Worm (Caenorhabditis elegans): ENCODE data around the gene srg-29.

Gene srg-29

ce11 chrV:5303389-5303788 is 33.6 kb upstream of the srg-29 start, which contains the start of gene ncx-2:
Gene ncx-2 (plus strand): TSS chrV:5303689.
- TF ChIP-seq npax-4 (tag; optimal IDR thresholded peaks at IDR 0.05) (no peak), sox-2 (GFP tag; IDR thresholded peaks at IDR 0.05) (no peak), hlh-6 (tag; optimal IDR thresholded peaks at IDR 0.05) (no peak), pha-4 (tag; optimal IDR thresholded peaks at IDR 0.05) (no peak), che-1 (tag; optimal IDR thresholded peaks at IDR 0.05) (no peak), lin-11 (tag; optimal IDR thresholded peaks at IDR 0.05) (no peak), madf-2 (tag; optimal IDR thresholded peaks at IDR 0.05) (no peak)

ce11 chrV:5304366-5304765 is 32.6 kb upstream of the srg-29 start:
- TF ChIP-seq hlh-15 (tag; optimal IDR thresholded peaks at IDR 0.05) = no peak
- TF ChIP-seq ztf-16 (tag; optimal IDR thresholded peaks at IDR 0.05) = no peak
- no peak for TF ChIP-seq odd-2 (tag; optimal IDR thresholded peaks at IDR 0.05)
- TF ChIP-seq F13H6.1 (tag; optimal IDR thresholded peaks at IDR 0.05) = no peak
- no peak for TF ChIP-seq tbx-2 (tag; optimal IDR thresholded peaks at IDR 0.05)
- TF ChIP-seq ceh-22 (tag; optimal IDR thresholded peaks at IDR 0.05) = no peak
- no peak for TF ChIP-seq nhr-11 (tag; optimal IDR thresholded peaks at IDR 0.05)
- no peak for TF ChIP-seq fkh-6 (tag; optimal IDR thresholded peaks at IDR 0.05)
- no peak for TF ChIP-seq unc-3 (GFP tag; conservative IDR thresholded peaks at IDR 0.05)
- TF ChIP-seq unc-3 (tag; optimal IDR thresholded peaks at IDR 0.05) = no peak
- TF ChIP-seq pag-3 (tag; optimal IDR thresholded peaks at IDR 0.05; ENCODE audit: borderline replicate concordance) = no peak
- TF ChIP-seq che-1 (tag; optimal IDR thresholded peaks at IDR 0.05) = no peak

ce11 chrV:5311635-5312034 is 25.3 kb upstream of the srg-29 start, which contains the start of gene C10G8.4:
Gene C10G8.4 (plus strand): TSS chrV:5311935.
- TF ChIP-seq ceh-14 (tag; optimal IDR thresholded peaks at IDR 0.05) = no peak
- no peak for TF ChIP-seq fkh-10 (GFP tag; optimal IDR thresholded peaks at IDR 0.05)
- no peak for TF ChIP-seq pat-9 (tag; optimal IDR thresholded peaks at IDR 0.05)
- no peak for TF ChIP-seq mec-3 (tag; optimal IDR thresholded peaks at IDR 0.05; ENCODE audit: borderline replicate concordance)
- no peak for TF ChIP-seq elt-2 (tag; optimal IDR thresholded peaks at IDR 0.05)
- no peak for TF ChIP-seq C38D4.7 (GFP tag; optimal IDR thresholded peaks at IDR 0.05)
- TF ChIP-seq npax-4 (tag; optimal IDR thresholded peaks at IDR 0.05) = no peak
- TF ChIP-seq pha-4 (tag; optimal IDR thresholded peaks at IDR 0.05) = no peak
- no peak for TF ChIP-seq ceh-19 (GFP tag; optimal IDR thresholded peaks at IDR 0.05)
- no peak for TF ChIP-seq ztf-16 (tag; optimal IDR thresholded peaks at IDR 0.05)
- TF ChIP-seq nhr-232 (tag; optimal IDR thresholded peaks at IDR 0.05) = no peak
- TF ChIP-seq tbx-7 (tag; optimal IDR thresholded peaks at IDR 0.05) = no peak
- no peak for TF ChIP-seq ahr-1 (tag; optimal IDR thresholded peaks at IDR 0.05)
- TF ChIP-seq sox-4 (tag; optimal IDR thresholded peaks at IDR 0.05) = no peak
- TF ChIP-seq sox-2 (GFP tag; IDR thresholded peaks at IDR 0.05) = no peak

- TF ChIP-seq odd-2 (tag; optimal IDR thresholded peaks at IDR 0.05) (no peak), K09A11.1 (tag; optimal IDR thresholded peaks at IDR 0.05; ENCODE audit: insufficient read depth) (no peak), ama-1 (optimal IDR thresholded peaks at IDR 0.05) (no peak), Y22D7AL.16 (tag; optimal IDR thresholded peaks at IDR 0.05) (no peak), dve-1 (tag; optimal IDR thresholded peaks at IDR 0.05) (no peak), fax-1 (tag; optimal IDR thresholded peaks at IDR 0.05) (no peak), unc-86 (tag; optimal IDR thresholded peaks at IDR 0.05) (no peak), pqm-1 (tag; optimal IDR thresholded peaks at IDR 0.05) (no peak), ceh-6 (GFP tag; optimal IDR thresholded peaks at IDR 0.05) (no peak), nhr-11 (tag; optimal IDR thresholded peaks at IDR 0.05) (no peak), syd-9 (tag; optimal IDR thresholded peaks at IDR 0.05) (no peak), fkh-6 (tag; optimal IDR thresholded peaks at IDR 0.05) (no peak), gmeb-2 (tag; optimal IDR thresholded peaks at IDR 0.05) (no peak), sox-2 (GFP tag; IDR thresholded peaks at IDR 0.05) (no peak), ceh-45 (GFP tag; IDR thresholded peaks at IDR 0.05) (no peak), T23F11.4 (GFP tag; optimal IDR thresholded peaks at IDR 0.05) (no peak), nhr-232 (tag; optimal IDR thresholded peaks at IDR 0.05) (no peak), eyg-1 (tag; optimal IDR thresholded peaks at IDR 0.05) (no peak), pat-9 (tag; optimal IDR thresholded peaks at IDR 0.05) (no peak)
These were observed 24.5 kb upstream of the srg-29 start, which contains the start of gene C10G8.3 for ce11 chrV:5312453-5312852. Gene C10G8.3 (plus strand): TSS chrV:5312753.
